Fruit fly (Drosophila melanogaster) Kc167 (cell line): ENCODE data around the gene CG14507.

Experiments used
- Myc ChIP-seq: fragments of >200 bp; optimal IDR thresholded peaks from 2 replicates; lab custom pipeline; 2017; ENCODE audit warnings: missing external identifiers
- Sin3A ChIP-seq: fragments of >200 bp; optimal IDR thresholded peaks from 2 replicates; lab custom pipeline; 2018; ENCODE audit warnings: missing external identifiers
- h ChIP-seq: fragments of >200 bp; optimal IDR thresholded peaks from 3 replicates; lab custom pipeline; 2018; ENCODE audit warnings: missing external identifiers
- insv ChIP-seq: fragments of >200 bp; optimal IDR thresholded peaks from 3 replicates; lab custom pipeline; 2018; ENCODE audit warnings: missing external identifiers
- psq ChIP-seq: fragments of >200 bp; optimal IDR thresholded peaks from 2 replicates; lab custom pipeline; 2017; ENCODE audit warnings: missing external identifiers
- ttk ChIP-seq: sonication (Bioruptor generic); optimal IDR thresholded peaks from 2 replicates; lab custom pipeline; 2017; ENCODE audit warnings: missing external identifiers

The CG14507 gene

dm6 chr3R:29202418-29202817, 25.1 kb downstream of the CG14507 start, which contains the start of gene Mesh1:
Gene Mesh1, minus strand, starts transcription at chr3R:29202525.
- TF ChIP-seq ttk (lab: Kevin White, UChicago) (no peak), h (lab: Kevin White, UChicago) (no peak), Myc (lab: Kevin White, UChicago) (no peak), Sin3A (no peak), insv (lab: Kevin White, UChicago) (no peak), psq (lab: Kevin White, UChicago) (no peak)

- TF ChIP-seq insv (lab: Kevin White, UChicago) = no peak
- TF ChIP-seq h (lab: Kevin White, UChicago) = no peak
- no peak for TF ChIP-seq ttk (lab: Kevin White, UChicago)
- TF ChIP-seq Sin3A = no peak
- no peak for TF ChIP-seq psq (lab: Kevin White, UChicago)
- TF ChIP-seq Myc (lab: Kevin White, UChicago) = no peak
Observed at dm6 chr3R:29199807-29200693, 27.5 kb downstream of the CG14507 start, which contains the start of gene CG11899. Gene CG11899, plus strand, starts transcription at chr3R:29200454.

- TF ChIP-seq ttk (lab: Kevin White, UChicago) (no peak), Myc (lab: Kevin White, UChicago) (no peak)
Observed at dm6 chr3R:29198299-29198698, 29.2 kb downstream of the CG14507 start.

- TF ChIP-seq insv (lab: Kevin White, UChicago) = no peak
- TF ChIP-seq Myc (lab: Kevin White, UChicago) = no peak
- TF ChIP-seq h (lab: Kevin White, UChicago) = no peak
- no peak for TF ChIP-seq ttk (lab: Kevin White, UChicago)
- TF ChIP-seq psq (lab: Kevin White, UChicago) = no peak
- TF ChIP-seq Sin3A = no peak
Observed at dm6 chr3R:29196967-29197611, 30.4 kb downstream of the CG14507 start, which contains the start of gene CG14515. Gene CG14515, plus strand, starts transcription at chr3R:29197556.

- TF ChIP-seq insv (lab: Kevin White, UChicago) (no peak), Sin3A (no peak), psq (lab: Kevin White, UChicago) (no peak), Myc (lab: Kevin White, UChicago) (no peak), h (lab: Kevin White, UChicago) (no peak), ttk (lab: Kevin White, UChicago) (no peak)
Observed at dm6 chr3R:29194957-29195356, 32.6 kb downstream of the CG14507 start, which contains the start of gene jus. Gene jus, minus strand, starts transcription at chr3R:29194994.

dm6 chr3R:29190984-29191383, 36.5 kb downstream of the CG14507 start:
- TF ChIP-seq h (lab: Kevin White, UChicago) (no peak), Myc (lab: Kevin White, UChicago) (no peak), Sin3A (no peak), psq (lab: Kevin White, UChicago) (no peak), ttk (lab: Kevin White, UChicago) (no peak), insv (lab: Kevin White, UChicago) (no peak)
